Fruit fly (Drosophila melanogaster) whole organism, embryonic: Measurements from ENCODE around the gene MED21.

Source experiments
- Ada2b ChIP-seq: fragments of 200-800 bp; sonication (Bioruptor generic); IDR thresholded peaks from 2 replicates; pipeline ENCODE4 v1.3.6; 2022; ENCODE audit warnings: missing biosample characterization, missing genetic modification characterization
- Aef1 ChIP-seq: fragments of 200-800 bp; sonication (Bioruptor generic); IDR thresholded peaks from 3 replicates; pipeline ENCODE4 v1.3.6; 2022; ENCODE audit warnings: missing biosample characterization, missing genetic modification characterization
- B-H1 ChIP-seq: fragments of 200-800 bp; sonication (Bioruptor generic); IDR thresholded peaks from 3 replicates; pipeline ENCODE4 v1.3.6; 2022; ENCODE audit warnings: missing biosample characterization, missing genetic modification characterization
- BEAF-32 ChIP-seq: fragments of 200-800 bp; sonication (Bioruptor generic); optimal IDR thresholded peaks from 3 replicates; lab custom pipeline; 2017; ENCODE audit warnings: missing biosample characterization, missing genetic modification characterization, mild to moderate bottlenecking, moderate library complexity, missing genetic modification reagents
- Blimp-1 ChIP-seq: fragments of 200-800 bp; sonication (Bioruptor generic); optimal IDR thresholded peaks from 3 replicates; lab custom pipeline; 2018; ENCODE audit warnings: missing biosample characterization, missing genetic modification characterization, mild to moderate bottlenecking, moderate library complexity, missing genetic modification reagents
- CG10462 ChIP-seq: fragments of 200-800 bp; sonication (Bioruptor generic); optimal IDR thresholded peaks from 2 replicates; lab custom pipeline; 2016; ENCODE audit warnings: missing biosample characterization, missing genetic modification characterization
- CG10543 ChIP-seq: fragments of 200-800 bp; sonication (Bioruptor generic); optimal IDR thresholded peaks from 3 replicates; lab custom pipeline; 2017; ENCODE audit warnings: missing biosample characterization, mild to moderate bottlenecking, missing genetic modification characterization, moderate library complexity
- CG11247 ChIP-seq: fragments of 200-800 bp; sonication (Bioruptor generic); IDR thresholded peaks from 2 replicates; pipeline ENCODE4 v1.3.6; 2022; ENCODE audit warnings: missing biosample characterization, missing genetic modification characterization
- CG11504 ChIP-seq: fragments of 200-800 bp; sonication (Bioruptor generic); optimal IDR thresholded peaks from 3 replicates; lab custom pipeline; 2019; ENCODE audit warnings: missing biosample characterization, mild to moderate bottlenecking, missing genetic modification characterization, moderate library complexity
- CG12104 ChIP-seq: fragments of 200-800 bp; sonication (Bioruptor generic); optimal IDR thresholded peaks from 3 replicates; lab custom pipeline; 2016; ENCODE audit warnings: missing biosample characterization, missing genetic modification characterization
- CG12391 ChIP-seq: fragments of 200-800 bp; sonication (Bioruptor generic); optimal IDR thresholded peaks from 3 replicates; lab custom pipeline; 2018; ENCODE audit warnings: missing biosample characterization, mild to moderate bottlenecking, missing genetic modification characterization, moderate library complexity
- CG12659 ChIP-seq: fragments of 200-800 bp; sonication (Bioruptor generic); optimal IDR thresholded peaks from 3 replicates; lab custom pipeline; 2017; ENCODE audit warnings: mild to moderate bottlenecking, missing biosample characterization, missing genetic modification reagents, missing genetic modification characterization
- CG13424 ChIP-seq: fragments of 200-800 bp; sonication (Bioruptor generic); optimal IDR thresholded peaks from 2 replicates; lab custom pipeline; 2019; ENCODE audit warnings: missing biosample characterization, mild to moderate bottlenecking, missing genetic modification characterization, moderate library complexity
- CG15514 ChIP-seq: fragments of 200-800 bp; sonication (Bioruptor generic); optimal IDR thresholded peaks from 3 replicates; lab custom pipeline; 2017; ENCODE audit warnings: missing biosample characterization, missing genetic modification characterization, mild to moderate bottlenecking, moderate library complexity, missing genetic modification reagents
- CG16779 ChIP-seq: fragments of 200-800 bp; sonication (Bioruptor generic); IDR thresholded peaks from 2 replicates; pipeline ENCODE4 v1.3.6; 2022; ENCODE audit warnings: missing biosample characterization, missing genetic modification characterization
- CG17802 ChIP-seq: fragments of 200-800 bp; sonication (Bioruptor generic); optimal IDR thresholded peaks from 2 replicates; lab custom pipeline; 2018; ENCODE audit warnings: missing biosample characterization, mild to moderate bottlenecking, missing genetic modification characterization, moderate library complexity
- CG1832 ChIP-seq: fragments of 200-800 bp; sonication (Bioruptor generic); optimal IDR thresholded peaks from 2 replicates; lab custom pipeline; 2017; ENCODE audit warnings: missing biosample characterization, mild to moderate bottlenecking, missing genetic modification characterization, inconsistent platforms
- CG31388 ChIP-seq: fragments of 200-800 bp; sonication (Bioruptor generic); optimal IDR thresholded peaks from 2 replicates; lab custom pipeline; 2016; ENCODE audit warnings: missing biosample characterization, missing genetic modification characterization
- CG34376 ChIP-seq: fragments of 200-800 bp; sonication (Bioruptor generic); optimal IDR thresholded peaks from 2 replicates; lab custom pipeline; 2018; ENCODE audit warnings: missing biosample characterization, mild to moderate bottlenecking, missing genetic modification characterization
- CG4360 ChIP-seq: fragments of 200-800 bp; sonication (Bioruptor generic); IDR thresholded peaks from 2 replicates; pipeline ENCODE4 v1.3.6; 2022; ENCODE audit warnings: missing biosample characterization, missing genetic modification characterization
- CG5180 ChIP-seq: fragments of 200-800 bp; sonication (Bioruptor generic); optimal IDR thresholded peaks from 3 replicates; lab custom pipeline; 2017; ENCODE audit warnings: missing biosample characterization, missing genetic modification characterization, mild to moderate bottlenecking, moderate library complexity, missing genetic modification reagents
- CG5953 ChIP-seq: fragments of 200-800 bp; sonication (Bioruptor generic); IDR thresholded peaks from 2 replicates; pipeline ENCODE4 v1.3.6; 2022; ENCODE audit warnings: missing biosample characterization, missing genetic modification characterization
- CG6272 ChIP-seq: fragments of 200-800 bp; sonication (Bioruptor generic); IDR thresholded peaks from 2 replicates; pipeline ENCODE4 v1.3.6; 2022; ENCODE audit warnings: missing biosample characterization, missing genetic modification characterization
- CG7556 ChIP-seq: fragments of 200-800 bp; sonication (Bioruptor generic); optimal IDR thresholded peaks from 2 replicates; lab custom pipeline; 2017; ENCODE audit warnings: missing biosample characterization, mild to moderate bottlenecking, missing genetic modification characterization
- CG8359 ChIP-seq: fragments of 200-800 bp; sonication (Bioruptor generic); optimal IDR thresholded peaks from 2 replicates; lab custom pipeline; 2017; ENCODE audit warnings: missing biosample characterization, mild to moderate bottlenecking, missing genetic modification characterization, borderline replicate concordance
- CkIIα-i1 ChIP-seq: fragments of 200-800 bp; sonication (Bioruptor generic); IDR thresholded peaks from 2 replicates; pipeline ENCODE4 v1.3.6; 2022; ENCODE audit warnings: missing biosample characterization, missing genetic modification characterization
- CoRest ChIP-seq: fragments of 200-800 bp; sonication (Bioruptor generic); optimal IDR thresholded peaks from 3 replicates; lab custom pipeline; 2018; ENCODE audit warnings: missing biosample characterization, mild to moderate bottlenecking, missing genetic modification characterization, moderate library complexity
- Doc3 ChIP-seq: fragments of 200-800 bp; sonication (Bioruptor generic); IDR thresholded peaks from 3 replicates; pipeline ENCODE4 v1.3.6; 2022; ENCODE audit warnings: missing biosample characterization, missing genetic modification characterization; ENCODE audit not compliant: partially characterized antibody
- H15 ChIP-seq: fragments of 200-800 bp; sonication (Bioruptor generic); IDR thresholded peaks from 3 replicates; pipeline ENCODE4 v1.3.6; 2022; ENCODE audit warnings: missing biosample characterization, missing genetic modification characterization
- Mad ChIP-seq: fragments of 200-800 bp; sonication (Bioruptor generic); optimal IDR thresholded peaks from 2 replicates; lab custom pipeline; 2016; ENCODE audit warnings: missing biosample characterization, missing genetic modification characterization
- Ptx1 ChIP-seq: fragments of 200-800 bp; sonication (Bioruptor generic); IDR thresholded peaks from 2 replicates; pipeline ENCODE4 v1.3.6; 2022; ENCODE audit warnings: missing biosample characterization, missing genetic modification characterization
- Scr ChIP-seq: fragments of 200-800 bp; sonication (Bioruptor generic); IDR thresholded peaks from 2 replicates; pipeline ENCODE4 v1.3.6; 2022; ENCODE audit warnings: missing biosample characterization, missing genetic modification characterization; ENCODE audit not compliant: partially characterized antibody
- Sox100B ChIP-seq: fragments of 200-800 bp; sonication (Bioruptor generic); optimal IDR thresholded peaks from 3 replicates; lab custom pipeline; 2018; ENCODE audit warnings: missing biosample characterization, mild to moderate bottlenecking, missing genetic modification characterization
- Sry-δ ChIP-seq: fragments of 200-800 bp; sonication (Bioruptor generic); optimal IDR thresholded peaks from 2 replicates; lab custom pipeline; 2016; ENCODE audit warnings: missing biosample characterization, missing genetic modification characterization
- ap ChIP-seq: fragments of 200-800 bp; sonication (Bioruptor generic); IDR thresholded peaks from 2 replicates; pipeline ENCODE4 v1.3.6; 2022; ENCODE audit warnings: missing biosample characterization, missing genetic modification characterization
- ash1 ChIP-seq: fragments of 200-800 bp; sonication (Bioruptor generic); optimal IDR thresholded peaks from 2 replicates; lab custom pipeline; 2018; ENCODE audit warnings: missing biosample characterization, mild to moderate bottlenecking, missing genetic modification characterization
- chinmo ChIP-seq: fragments of 200-800 bp; sonication (Bioruptor generic); IDR thresholded peaks from 4 replicates; pipeline ENCODE4 v1.3.6; 2022; ENCODE audit warnings: missing biosample characterization, missing genetic modification characterization; ENCODE audit not compliant: partially characterized antibody
- danr ChIP-seq: fragments of 200-800 bp; sonication (Bioruptor generic); IDR thresholded peaks from 2 replicates; pipeline ENCODE4 v1.3.6; 2022; ENCODE audit warnings: missing biosample characterization, missing genetic modification characterization
- en ChIP-seq: fragments of 200-800 bp; sonication (Bioruptor generic); optimal IDR thresholded peaks from 2 replicates; lab custom pipeline; 2016; ENCODE audit warnings: missing biosample characterization, missing genetic modification characterization
- fd102C ChIP-seq: fragments of 200-800 bp; sonication (Bioruptor generic); optimal IDR thresholded peaks from 2 replicates; lab custom pipeline; 2018; ENCODE audit warnings: missing biosample characterization, mild to moderate bottlenecking, missing genetic modification characterization, moderate library complexity
- fd64A ChIP-seq: fragments of 200-800 bp; sonication (Bioruptor generic); optimal IDR thresholded peaks from 3 replicates; lab custom pipeline; 2018; ENCODE audit warnings: missing biosample characterization, mild to moderate bottlenecking, missing genetic modification characterization
- gro ChIP-seq: fragments of 200-800 bp; sonication (Bioruptor generic); optimal IDR thresholded peaks from 2 replicates; lab custom pipeline; 2016; ENCODE audit warnings: missing biosample characterization, missing genetic modification characterization
- gsb ChIP-seq: fragments of 200-800 bp; sonication (Bioruptor generic); IDR thresholded peaks from 2 replicates; pipeline ENCODE4 v1.3.6; 2022; ENCODE audit warnings: missing biosample characterization, missing genetic modification characterization
- her ChIP-seq: fragments of 200-800 bp; sonication (Bioruptor generic); optimal IDR thresholded peaks from 2 replicates; lab custom pipeline; 2016; ENCODE audit warnings: missing biosample characterization, missing genetic modification characterization
- jigr1 ChIP-seq: fragments of 200-800 bp; sonication (Bioruptor generic); IDR thresholded peaks from 3 replicates; pipeline ENCODE4 v1.3.6; 2022; ENCODE audit warnings: missing biosample characterization, missing genetic modification characterization
- ken ChIP-seq: fragments of 200-800 bp; sonication (Bioruptor generic); IDR thresholded peaks from 3 replicates; pipeline ENCODE4 v1.3.6; 2022; ENCODE audit warnings: missing biosample characterization, missing genetic modification characterization
- sens ChIP-seq: fragments of 200-800 bp; sonication (Bioruptor generic); peaks from one replicate; lab custom pipeline; 2016; ENCODE audit warnings: missing biosample characterization, missing genetic modification characterization
- sens-2 ChIP-seq: fragments of 200-800 bp; sonication (Bioruptor generic); IDR thresholded peaks from 2 replicates; pipeline ENCODE4 v1.3.6; 2022; ENCODE audit warnings: missing biosample characterization, missing genetic modification characterization
- seq ChIP-seq: fragments of 200-800 bp; sonication (Bioruptor generic); IDR thresholded peaks from 2 replicates; pipeline ENCODE4 v1.3.6; 2022; ENCODE audit warnings: missing biosample characterization, missing genetic modification characterization
- sna ChIP-seq: fragments of 200-800 bp; sonication (Bioruptor generic); IDR thresholded peaks from 2 replicates; pipeline ENCODE4 v1.3.6; 2022; ENCODE audit warnings: missing biosample characterization, missing genetic modification characterization; ENCODE audit not compliant: partially characterized antibody
- stc ChIP-seq: fragments of 200-800 bp; sonication (Bioruptor generic); IDR thresholded peaks from 2 replicates; pipeline ENCODE4 v1.3.6; 2022; ENCODE audit warnings: missing biosample characterization, missing genetic modification characterization
- wor ChIP-seq: fragments of 200-800 bp; sonication (Bioruptor generic); IDR thresholded peaks from 2 replicates; pipeline ENCODE4 v1.3.6; 2022; ENCODE audit warnings: missing biosample characterization, missing genetic modification characterization

MED21 gene

DNA sequence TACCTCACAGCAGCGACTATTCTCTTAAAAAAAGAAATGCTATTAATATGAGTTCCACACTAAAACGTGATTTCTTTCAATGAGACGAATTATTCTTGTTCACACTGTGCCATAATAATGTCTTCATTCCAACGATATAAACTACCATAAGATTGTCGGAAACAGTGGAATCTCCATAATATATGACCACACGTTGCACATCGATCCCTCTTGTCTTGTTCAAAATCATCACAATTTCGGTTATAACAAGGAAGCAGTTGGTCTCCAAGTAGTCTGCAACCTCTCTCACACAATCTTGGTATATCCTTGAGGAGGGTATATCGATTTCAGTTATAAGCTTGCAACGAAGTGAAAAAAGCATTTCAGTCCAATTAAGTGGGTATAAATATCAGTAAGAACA, at the start of gene MED21 (continued):
- no peak for TF ChIP-seq seq
- TF ChIP-seq Scr (GFP tag; lab: Robert Waterston, UW), result no peak
- TF ChIP-seq CG31388, result no peak
- TF ChIP-seq ash1 (GFP tag; lab: Kevin White, UChicago), result no peak
- TF ChIP-seq CG15514 (GFP tag; lab: Kevin White, UChicago), result no peak
- no peak for TF ChIP-seq her (GFP tag; lab: Kevin White, UChicago)
- no peak for TF ChIP-seq CG34376
- TF ChIP-seq CG17802 (tag; lab: Kevin White, UChicago), result peak; percentile 99
- no peak for TF ChIP-seq sens (GFP tag; lab: Kevin White, UChicago)
- TF ChIP-seq CG10462 (GFP tag; lab: Kevin White, UChicago), result no peak
- no peak for TF ChIP-seq CG7556 (GFP tag; lab: Kevin White, UChicago)
- TF ChIP-seq Ada2b, result no peak
- TF ChIP-seq CG8359 (GFP tag; lab: Kevin White, UChicago), result no peak
- no peak for TF ChIP-seq CG10543 (GFP tag; lab: Kevin White, UChicago)
- TF ChIP-seq CG11504 (tag; lab: Kevin White, UChicago), result no peak
- no peak for TF ChIP-seq chinmo (GFP tag; lab: Robert Waterston, UW)
- TF ChIP-seq CG5953, result no peak
- no peak for TF ChIP-seq Aef1 (GFP tag; lab: Robert Waterston, UW)
- TF ChIP-seq CG13424 (tag; lab: Kevin White, UChicago), result no peak
- no peak for TF ChIP-seq CG6272
- TF ChIP-seq gsb, result no peak
- TF ChIP-seq CG4360, result no peak
- no peak for TF ChIP-seq CG1832 (GFP tag; lab: Kevin White, UChicago)
- TF ChIP-seq CoRest, result peak; percentile 64
- TF ChIP-seq CG12104 (GFP tag; lab: Kevin White, UChicago), result no peak
- no peak for TF ChIP-seq B-H1
- no peak for TF ChIP-seq Ptx1 (GFP tag; lab: Robert Waterston, UW)
- peak; percentile 46 for TF ChIP-seq BEAF-32 (GFP tag; lab: Kevin White, UChicago)
- no peak for TF ChIP-seq CG12391 (tag; lab: Kevin White, UChicago)
- no peak for TF ChIP-seq Doc3 (GFP tag; lab: Robert Waterston, UW)
- TF ChIP-seq Mad (GFP tag; lab: Kevin White, UChicago), result no peak
- no peak for TF ChIP-seq fd102C (GFP tag; lab: Kevin White, UChicago)
- no peak; the same call in 2 of the 3 replicates for TF ChIP-seq jigr1 (GFP tag; lab: Robert Waterston, UW)
- no peak for TF ChIP-seq wor (GFP tag; lab: Robert Waterston, UW)
- no peak for TF ChIP-seq H15 (GFP tag; lab: Robert Waterston, UW)
- TF ChIP-seq fd64A (GFP tag; lab: Kevin White, UChicago), result no peak
- no peak for TF ChIP-seq Sox100B
- no peak for TF ChIP-seq sna (GFP tag; lab: Robert Waterston, UW)
- TF ChIP-seq CG11247 (GFP tag; lab: Robert Waterston, UW), result no peak
- no peak for TF ChIP-seq CG5180
- TF ChIP-seq CG16779 (GFP tag; lab: Robert Waterston, UW), result no peak
- peak; percentile 68 for TF ChIP-seq CG12659 (GFP tag; lab: Kevin White, UChicago)
- no peak for TF ChIP-seq en
- TF ChIP-seq danr (GFP tag; lab: Robert Waterston, UW), result no peak
- no peak for TF ChIP-seq Blimp-1
- TF ChIP-seq CkIIα-i1 (GFP tag; lab: Robert Waterston, UW), result no peak
- TF ChIP-seq ap (GFP tag; lab: Robert Waterston, UW), result no peak
- peak; percentile 59 for TF ChIP-seq Sry-δ (GFP tag; lab: Kevin White, UChicago)
- TF ChIP-seq sens-2 (GFP tag; lab: Robert Waterston, UW), result no peak
- no peak for TF ChIP-seq stc
- no peak for TF ChIP-seq gro (GFP tag; lab: Kevin White, UChicago)
- no peak for TF ChIP-seq ken (GFP tag; lab: Robert Waterston, UW)
